Fruit fly (Drosophila melanogaster): ENCODE data around the gene Pig1.

Pig1 gene

dm6 chrX:3294816-3295466 lies 45.9 kb upstream of the Pig1 start (continued):
- TF ChIP-seq CG10631 (GFP tag; optimal IDR thresholded peaks at IDR 0.05) (peak; percentile 98), CG6163 (GFP tag; IDR thresholded peaks at IDR 0.05) (peak; percentile 99), CG6808 (GFP tag; optimal IDR thresholded peaks at IDR 0.05) (peak; percentile 89), CG32006 (GFP tag; optimal IDR thresholded peaks at IDR 0.05) (peak; percentile 98), CG1621 (tag; optimal IDR thresholded peaks at IDR 0.05) (peak; percentile 97), Gug (GFP tag; IDR thresholded peaks at IDR 0.05) (peak; percentile 97), CG8119 (GFP tag; IDR thresholded peaks at IDR 0.05) (peak; percentile 98), Hr39 (GFP tag; optimal IDR thresholded peaks at IDR 0.05) (peak; percentile 96), Met (GFP tag; optimal IDR thresholded peaks at IDR 0.05) (peak; percentile 92), ss (GFP tag; optimal IDR thresholded peaks at IDR 0.05) (peak; percentile 87 to 92), CG34406 (GFP tag; optimal IDR thresholded peaks at IDR 0.05) (peak; percentile 91), fkh (GFP tag; optimal IDR thresholded peaks at IDR 0.05) (peak; percentile 80), CG6276 (GFP tag; optimal IDR thresholded peaks at IDR 0.05) (peak; percentile 96), Ets21C (GFP tag; optimal IDR thresholded peaks at IDR 0.05) (peak; percentile 91), CG8319 (GFP tag; optimal IDR thresholded peaks at IDR 0.05) (peak; percentile 91), CG8632 (GFP tag; optimal IDR thresholded peaks at IDR 0.05) (peak; percentile 86), spab (GFP tag; optimal IDR thresholded peaks at IDR 0.05) (peak; percentile 92), dsx (GFP tag; optimal IDR thresholded peaks at IDR 0.05; ENCODE audit: poor library complexity, severe bottlenecking) (peak; percentile 89), Hr38 (GFP tag; optimal IDR thresholded peaks at IDR 0.05) (peak; percentile 88), fd85E (GFP tag; optimal IDR thresholded peaks at IDR 0.05) (peak; percentile 88), Blimp-1 (GFP tag; optimal IDR thresholded peaks at IDR 0.05) (peak; percentile 57), lz (GFP tag; optimal IDR thresholded peaks at IDR 0.05) (peak; percentile 94), CG15336 (GFP tag; IDR thresholded peaks at IDR 0.05) (peak; percentile 98), acj6 (GFP tag; optimal IDR thresholded peaks at IDR 0.05) (peak; percentile 97), net (GFP tag; optimal IDR thresholded peaks at IDR 0.05) (peak; percentile 97), Lpt (GFP tag; optimal IDR thresholded peaks at IDR 0.05) (peak; percentile 97), vri (GFP tag; optimal IDR thresholded peaks at IDR 0.05) (peak; percentile 92), CG11902 (GFP tag; optimal IDR thresholded peaks at IDR 0.05) (peak; percentile 88), fd59A (GFP tag; optimal IDR thresholded peaks at IDR 0.05) (peak; percentile 94), Sox15 (GFP tag; optimal IDR thresholded peaks at IDR 0.05) (peak; percentile 92), svp (GFP tag) (peak; percentile 94), dac (GFP tag; optimal IDR thresholded peaks at IDR 0.05) (peak; percentile 97), Sox102F (GFP tag; optimal IDR thresholded peaks at IDR 0.05) (peak; percentile 92), Eip78C (GFP tag) (peak; percentile 99), achi (GFP tag; optimal IDR thresholded peaks at IDR 0.05) (peak; percentile 96), Hr4 (GFP tag; optimal IDR thresholded peaks at IDR 0.05) (peak; percentile 98), Ets96B (tag; optimal IDR thresholded peaks at IDR 0.05) (peak; percentile 95), pdm3 (GFP tag; optimal IDR thresholded peaks at IDR 0.05) (peak; percentile 98)

- TF ChIP-seq CG9139 (GFP tag; optimal IDR thresholded peaks at IDR 0.05) (no peak), svp (GFP tag) (peak; percentile 68), Eip78C (GFP tag) (peak; percentile 9)
Measured at dm6 chrX:3291071-3291660, 42.1 kb upstream of the Pig1 start.
